Fruit fly (Drosophila melanogaster): ENCODE data around the gene Vha16-3.

The Vha16-3 gene

dm6 chr3L:11511921-11512320 is 38.8 kb downstream of the Vha16-3 start, which contains the start of gene Sgs3:
Gene Sgs3 (plus strand): TSS chr3L:11512221.
- TF ChIP-seq Rel (GFP tag; optimal IDR thresholded peaks at IDR 0.05) (no peak), Rel (tag; optimal IDR thresholded peaks at IDR 0.05) (no peak), OdsH (GFP tag; optimal IDR thresholded peaks at IDR 0.05) (no peak), Dfd (GFP tag; optimal IDR thresholded peaks at IDR 0.05) (no peak), Sp1 (GFP tag; optimal IDR thresholded peaks at IDR 0.05) (no peak), dsf (GFP tag; optimal IDR thresholded peaks at IDR 0.05; ENCODE audit: borderline replicate concordance) (no peak), brk (GFP tag; optimal IDR thresholded peaks at IDR 0.05) (no peak), Hr83 (GFP tag; optimal IDR thresholded peaks at IDR 0.05; ENCODE audit: poor library complexity, severe bottlenecking) (no peak), dmrt93B (GFP tag; optimal IDR thresholded peaks at IDR 0.05) (no peak), jim (GFP tag; optimal IDR thresholded peaks at IDR 0.05) (no peak), Hnf4 (GFP tag; optimal IDR thresholded peaks at IDR 0.05) (no peak), N (GFP tag; optimal IDR thresholded peaks at IDR 0.05) (no peak), foxo (GFP tag; optimal IDR thresholded peaks at IDR 0.05) (no peak), Myc (optimal IDR thresholded peaks at IDR 0.05) (no peak), GATAd (GFP tag; optimal IDR thresholded peaks at IDR 0.05) (no peak)

- peak; percentile 9 for TF ChIP-seq Dfd (GFP tag; optimal IDR thresholded peaks at IDR 0.05)
These were observed 39.4 kb downstream of the Vha16-3 start for dm6 chr3L:11512375-11513096.

dm6 chr3L:11513405-11513804 is 40.3 kb downstream of the Vha16-3 start, which contains the start of gene CG7512:
Gene CG7512 (plus strand): TSS chr3L:11513705.
- TF ChIP-seq jim (GFP tag; optimal IDR thresholded peaks at IDR 0.05) (no peak), Myc (optimal IDR thresholded peaks at IDR 0.05) (no peak), Dif (GFP tag; optimal IDR thresholded peaks at IDR 0.05; ENCODE audit: partially characterized antibody) (no peak)

dm6 chr3L:11515349-11516079 is 42.4 kb downstream of the Vha16-3 start:
- peak in 1 of 2 experiments; percentile 37 for TF ChIP-seq foxo (GFP tag; optimal IDR thresholded peaks at IDR 0.05)
- TF ChIP-seq N (GFP tag; optimal IDR thresholded peaks at IDR 0.05): no peak
- TF ChIP-seq Hr83 (GFP tag; optimal IDR thresholded peaks at IDR 0.05; ENCODE audit: poor library complexity, severe bottlenecking): no peak
- TF ChIP-seq Rel (GFP tag; optimal IDR thresholded peaks at IDR 0.05): no peak
- TF ChIP-seq Rel (tag; optimal IDR thresholded peaks at IDR 0.05): no peak
- no peak for TF ChIP-seq OdsH (GFP tag; optimal IDR thresholded peaks at IDR 0.05)
- TF ChIP-seq Myc (optimal IDR thresholded peaks at IDR 0.05): no peak
- no peak for TF ChIP-seq CG9705 (GFP tag; optimal IDR thresholded peaks at IDR 0.05)
- TF ChIP-seq Dif (GFP tag; optimal IDR thresholded peaks at IDR 0.05; ENCODE audit: partially characterized antibody): no peak
- TF ChIP-seq dmrt93B (GFP tag; optimal IDR thresholded peaks at IDR 0.05): no peak
- TF ChIP-seq sage (GFP tag; optimal IDR thresholded peaks at IDR 0.05): no peak
- TF ChIP-seq tai (GFP tag; optimal IDR thresholded peaks at IDR 0.05): no peak
- TF ChIP-seq HLH106 (tag; optimal IDR thresholded peaks at IDR 0.05): no peak
- TF ChIP-seq dsf (GFP tag; optimal IDR thresholded peaks at IDR 0.05; ENCODE audit: borderline replicate concordance): no peak
- no peak for TF ChIP-seq Sp1 (GFP tag; optimal IDR thresholded peaks at IDR 0.05)
- TF ChIP-seq Hr78 (GFP tag; optimal IDR thresholded peaks at IDR 0.05): no peak
- TF ChIP-seq sv (GFP tag; optimal IDR thresholded peaks at IDR 0.05): no peak
- no peak for TF ChIP-seq Jra (GFP tag; optimal IDR thresholded peaks at IDR 0.05)
- TF ChIP-seq lola (GFP tag; optimal IDR thresholded peaks at IDR 0.05): no peak
- TF ChIP-seq brk (GFP tag; optimal IDR thresholded peaks at IDR 0.05): no peak
- TF ChIP-seq CrebA (GFP tag; optimal IDR thresholded peaks at IDR 0.05; ENCODE audit: borderline replicate concordance): no peak
- TF ChIP-seq Dfd (GFP tag; optimal IDR thresholded peaks at IDR 0.05): peak; percentile 65
- peak; percentile 49 for TF ChIP-seq h (GFP tag; optimal IDR thresholded peaks at IDR 0.05)
- no peak for TF ChIP-seq Abd-B (GFP tag; optimal IDR thresholded peaks at IDR 0.05)
- no peak for TF ChIP-seq pan (optimal IDR thresholded peaks at IDR 0.05)
- no peak for TF ChIP-seq Mio (GFP tag; optimal IDR thresholded peaks at IDR 0.05)
- peak; percentile 25 for TF ChIP-seq br (GFP tag; optimal IDR thresholded peaks at IDR 0.05)
- TF ChIP-seq woc (GFP tag; optimal IDR thresholded peaks at IDR 0.05): no peak
- TF ChIP-seq psq (GFP tag; optimal IDR thresholded peaks at IDR 0.05): no peak
- TF ChIP-seq ey (GFP tag; optimal IDR thresholded peaks at IDR 0.05): no peak
- TF ChIP-seq fru (GFP tag; optimal IDR thresholded peaks at IDR 0.05): peak; percentile 32
- no peak for TF ChIP-seq Vsx2 (GFP tag; optimal IDR thresholded peaks at IDR 0.05; ENCODE audit: partially characterized antibody)
- TF ChIP-seq rgr (GFP tag; optimal IDR thresholded peaks at IDR 0.05): no peak
- TF ChIP-seq usp (GFP tag; optimal IDR thresholded peaks at IDR 0.05): no peak
- TF ChIP-seq GATAd (GFP tag; optimal IDR thresholded peaks at IDR 0.05): no peak
- TF ChIP-seq CG32264 (GFP tag; optimal IDR thresholded peaks at IDR 0.05): no peak
- no peak for TF ChIP-seq Hnf4 (GFP tag; optimal IDR thresholded peaks at IDR 0.05)
- TF ChIP-seq jim (GFP tag; optimal IDR thresholded peaks at IDR 0.05): no peak
- TF ChIP-seq dl (GFP tag; optimal IDR thresholded peaks at IDR 0.05; ENCODE audit: insufficient read depth in 1 of 2, partially characterized antibody in 2 of 2): no peak
